Worm (Caenorhabditis elegans) whole organism, L1 larva: ENCODE measurements around the gene fbxa-94.

ENCODE experiments used
- C04F5.9 ChIP-seq: sonication (generic microtip); optimal IDR thresholded peaks from 2 replicates; lab custom pipeline; 2016; ENCODE audit warnings: missing genetic modification characterization, missing compliant biosample characterization
- C16A3.4 ChIP-seq: fragments of 150-350 bp; optimal IDR thresholded peaks from 2 replicates; lab custom pipeline; 2014; ENCODE audit warnings: missing biosample characterization, missing genetic modification characterization
- aha-1 ChIP-seq: fragments of 150-350 bp; optimal IDR thresholded peaks from 2 replicates; lab custom pipeline; 2014; ENCODE audit warnings: missing biosample characterization, missing genetic modification characterization
- alr-1 ChIP-seq: fragments of 200-800 bp; sonication (Bioruptor generic); optimal IDR thresholded peaks from 2 replicates; lab custom pipeline; 2018; ENCODE audit warnings: borderline replicate concordance, mild to moderate bottlenecking, missing genetic modification characterization, missing compliant biosample characterization
- aly-2 ChIP-seq: fragments of 150-350 bp; optimal IDR thresholded peaks from 2 replicates; lab custom pipeline; 2014; ENCODE audit warnings: missing biosample characterization, missing genetic modification characterization
- ama-1 ChIP-seq: fragments of 150-350 bp; optimal IDR thresholded peaks from 2 replicates; lab custom pipeline; 2014
- blmp-1 ChIP-seq: fragments of 150-350 bp; optimal IDR thresholded peaks from 2 replicates; lab custom pipeline; 2014; ENCODE audit warnings: missing biosample characterization, missing genetic modification characterization
- ceh-8 ChIP-seq: fragments of 200-800 bp; sonication (Bioruptor generic); optimal IDR thresholded peaks from 2 replicates; lab custom pipeline; 2018; ENCODE audit warnings: mild to moderate bottlenecking, missing genetic modification characterization, moderate library complexity, missing compliant biosample characterization
- ceh-88 ChIP-seq: fragments of 200-800 bp; sonication (Bioruptor generic); IDR thresholded peaks from 2 replicates; pipeline ENCODE4 v1.3.6; 2022; ENCODE audit warnings: missing genetic modification characterization, missing compliant biosample characterization
- ceh-90 ChIP-seq: sonication (generic microtip); optimal IDR thresholded peaks from 2 replicates; lab custom pipeline; 2016; ENCODE audit warnings: missing genetic modification characterization, missing compliant biosample characterization
- dpl-1 ChIP-seq, 3 experiments: fragments of 150-350 bp in 2 of 3; sonication (generic microtip) in 1 of 3; optimal IDR thresholded peaks; 2 replicates each; lab custom pipeline; 2014 to 2017; ENCODE audit warnings: missing biosample characterization in 3 of 3, missing genetic modification characterization in 3 of 3, missing genetic modification reagents in 3 of 3
- egl-27 ChIP-seq, 2 experiments: fragments of 150-350 bp in 1 of 2; sonication (generic microtip); optimal IDR thresholded peaks; 3 replicates each; lab custom pipeline; 2017 to 2018; ENCODE audit warnings: missing biosample characterization in 2 of 2, missing genetic modification characterization in 2 of 2, missing genetic modification reagents in 2 of 2
- elt-2 ChIP-seq: sonication (generic microtip); optimal IDR thresholded peaks from 2 replicates; lab custom pipeline; 2016; ENCODE audit warnings: missing genetic modification characterization, mild to moderate bottlenecking, inconsistent platforms, missing compliant biosample characterization, missing genetic modification reagents
- ets-5 ChIP-seq: fragments of 200-800 bp; sonication (Bioruptor generic); IDR thresholded peaks from 2 replicates; pipeline ENCODE4 v1.3.6; 2022; ENCODE audit warnings: missing genetic modification characterization, missing compliant biosample characterization
- grh-1 ChIP-seq: fragments of 200-800 bp; sonication (Bioruptor generic); IDR thresholded peaks from 2 replicates; pipeline ENCODE4 v1.3.6; 2022; ENCODE audit warnings: missing genetic modification reagents, missing genetic modification characterization, missing compliant biosample characterization
- hlh-4 ChIP-seq: sonication (generic microtip); optimal IDR thresholded peaks from 2 replicates; lab custom pipeline; 2016; ENCODE audit warnings: mild to moderate bottlenecking, missing genetic modification characterization, missing compliant biosample characterization
- jun-1 ChIP-seq: fragments of 150-350 bp; optimal IDR thresholded peaks from 2 replicates; lab custom pipeline; 2014; ENCODE audit warnings: missing biosample characterization, missing genetic modification reagents, missing genetic modification characterization
- lin-14 ChIP-seq: fragments of 200-800 bp; sonication (Bioruptor generic); optimal IDR thresholded peaks from 2 replicates; lab custom pipeline; 2018; ENCODE audit warnings: mild to moderate bottlenecking, missing genetic modification characterization, moderate library complexity, missing compliant biosample characterization
- lin-15B ChIP-seq: fragments of 150-350 bp; sonication (generic microtip); optimal IDR thresholded peaks from 3 replicates; lab custom pipeline; 2014; ENCODE audit warnings: missing biosample characterization, missing genetic modification characterization
- mab-9 ChIP-seq: fragments of 200-800 bp; sonication (Bioruptor generic); IDR thresholded peaks from 2 replicates; pipeline ENCODE4 v1.3.6; 2022; ENCODE audit warnings: missing genetic modification reagents, missing genetic modification characterization, missing compliant biosample characterization
- nhr-11 ChIP-seq: fragments of 150-350 bp; optimal IDR thresholded peaks from 2 replicates; lab custom pipeline; 2014; ENCODE audit warnings: missing biosample characterization, missing genetic modification characterization
- nhr-12 ChIP-seq: sonication (generic microtip); optimal IDR thresholded peaks from 2 replicates; lab custom pipeline; 2017; ENCODE audit warnings: missing biosample characterization, missing genetic modification characterization
- nhr-20 ChIP-seq: sonication (generic microtip); optimal IDR thresholded peaks from 2 replicates; lab custom pipeline; 2016; ENCODE audit warnings: mild to moderate bottlenecking, missing genetic modification characterization, missing compliant biosample characterization
- nhr-47 ChIP-seq: sonication (generic microtip); optimal IDR thresholded peaks from 2 replicates; lab custom pipeline; 2016; ENCODE audit warnings: mild to moderate bottlenecking, missing genetic modification characterization, moderate library complexity, missing compliant biosample characterization
- nhr-71 ChIP-seq: sonication (generic microtip); optimal IDR thresholded peaks from 2 replicates; lab custom pipeline; 2016; ENCODE audit warnings: mild to moderate bottlenecking, missing genetic modification characterization, moderate library complexity, missing compliant biosample characterization
- nhr-76 ChIP-seq: sonication (generic microtip); optimal IDR thresholded peaks from 2 replicates; lab custom pipeline; 2017; ENCODE audit warnings: missing biosample characterization, missing genetic modification characterization
- nhr-77 ChIP-seq: fragments of 150-350 bp; optimal IDR thresholded peaks from 2 replicates; lab custom pipeline; 2014; ENCODE audit warnings: missing biosample characterization, missing genetic modification characterization
- nhr-84 ChIP-seq: sonication (generic microtip); optimal IDR thresholded peaks from 2 replicates; lab custom pipeline; 2017; ENCODE audit warnings: missing biosample characterization, missing genetic modification characterization
- nhr-90 ChIP-seq: sonication (generic microtip); optimal IDR thresholded peaks from 2 replicates; lab custom pipeline; 2016; ENCODE audit warnings: mild to moderate bottlenecking, missing genetic modification characterization, missing compliant biosample characterization; ENCODE audit not compliant: poor library complexity
- pag-3 ChIP-seq: sonication (generic microtip); optimal IDR thresholded peaks from 2 replicates; lab custom pipeline; 2017; ENCODE audit warnings: missing genetic modification characterization, mild to moderate bottlenecking, missing compliant biosample characterization, antibody characterized with exemption, borderline replicate concordance; ENCODE audit not compliant: insufficient read depth
- pax-3 ChIP-seq: fragments of 200-800 bp; sonication (Bioruptor generic); optimal IDR thresholded peaks from 2 replicates; lab custom pipeline; 2018; ENCODE audit warnings: mild to moderate bottlenecking, missing genetic modification characterization, moderate library complexity, missing compliant biosample characterization
- rnt-1 ChIP-seq: sonication (generic microtip); optimal IDR thresholded peaks from 2 replicates; lab custom pipeline; 2016; ENCODE audit warnings: mild to moderate bottlenecking, missing genetic modification characterization, moderate library complexity, missing compliant biosample characterization
- snpc-4 ChIP-seq: fragments of 150-350 bp; optimal IDR thresholded peaks from 2 replicates; lab custom pipeline; 2014; ENCODE audit warnings: missing biosample characterization, missing genetic modification characterization
- snu-23 ChIP-seq: sonication (generic microtip); optimal IDR thresholded peaks from 2 replicates; lab custom pipeline; 2016; ENCODE audit warnings: missing genetic modification characterization, missing compliant biosample characterization
- sox-4 ChIP-seq: sonication (generic microtip); optimal IDR thresholded peaks from 2 replicates; lab custom pipeline; 2016; ENCODE audit warnings: missing genetic modification characterization, missing compliant biosample characterization
- sptf-1 ChIP-seq: fragments of 150-350 bp; optimal IDR thresholded peaks from 2 replicates; lab custom pipeline; 2014; ENCODE audit warnings: missing biosample characterization, missing genetic modification characterization
- unc-30 ChIP-seq: sonication (generic microtip); optimal IDR thresholded peaks from 2 replicates; lab custom pipeline; 2017; ENCODE audit warnings: missing biosample characterization, missing genetic modification characterization
- unc-62 ChIP-seq: fragments of 150-350 bp; optimal IDR thresholded peaks from 2 replicates; lab custom pipeline; 2014; ENCODE audit warnings: missing biosample characterization, missing genetic modification reagents, missing genetic modification characterization
- unc-98 ChIP-seq: fragments of 200-800 bp; sonication (Bioruptor generic); IDR thresholded peaks from 2 replicates; pipeline ENCODE4 v1.3.6; 2022; ENCODE audit warnings: missing genetic modification characterization, missing compliant biosample characterization
- xbp-1 ChIP-seq: sonication (generic microtip); optimal IDR thresholded peaks from 2 replicates; lab custom pipeline; 2016; ENCODE audit warnings: missing genetic modification characterization, missing compliant biosample characterization
- ztf-11 ChIP-seq, 2 experiments: sonication (generic microtip); optimal IDR thresholded peaks; 2 replicates each; lab custom pipeline; 2016 to 2017; ENCODE audit warnings: missing genetic modification characterization in 2 of 2, missing biosample characterization in 1 of 2, missing compliant biosample characterization in 1 of 2
- ztf-4 ChIP-seq: fragments of 150-350 bp; optimal IDR thresholded peaks from 2 replicates; lab custom pipeline; 2014; ENCODE audit warnings: missing biosample characterization, missing genetic modification characterization

Gene fbxa-94

ce11 chrV:15566511-15567178, 6.1 kb upstream of the fbxa-94 start (continued):
- peak in 1 of 2 experiments; percentile 48 for TF ChIP-seq ztf-11 (tag; optimal IDR thresholded peaks at IDR 0.05; lab: Kevin White, UChicago)
- no peak for TF ChIP-seq alr-1 (tag; lab: Kevin White, UChicago)
- TF ChIP-seq xbp-1 (tag; lab: Kevin White, UChicago), result peak; percentile 54
- no peak for TF ChIP-seq nhr-12 (tag; lab: Kevin White, UChicago)
- no peak for TF ChIP-seq unc-98
- no peak for TF ChIP-seq hlh-4 (tag; lab: Kevin White, UChicago)
- peak; percentile 97 for TF ChIP-seq nhr-71 (tag; lab: Kevin White, UChicago)
- peak; percentile 82 for TF ChIP-seq nhr-90 (tag; lab: Kevin White, UChicago)
- TF ChIP-seq ama-1 (lab: Kevin White, UChicago), result peak; percentile 43
- no peak for TF ChIP-seq sptf-1
- TF ChIP-seq sox-4, result peak; percentile 67
- peak; percentile 73 for TF ChIP-seq ztf-4 (tag; lab: Kevin White, UChicago)
- peak; percentile 92 for TF ChIP-seq snu-23 (GFP tag; lab: Kevin White, UChicago)
- no peak for TF ChIP-seq unc-30 (tag; lab: Kevin White, UChicago)
- TF ChIP-seq nhr-84, result no peak
- TF ChIP-seq grh-1 (GFP tag; lab: Robert Waterston, UW), result no peak
- peak; percentile 93 for TF ChIP-seq C16A3.4
- TF ChIP-seq ceh-88, result peak; percentile 53; the same call in 1 of the 2 replicates
- TF ChIP-seq ceh-90 (tag; lab: Kevin White, UChicago), result no peak
- TF ChIP-seq nhr-76 (tag; lab: Kevin White, UChicago), result no peak
- TF ChIP-seq unc-62 (GFP tag; lab: Kevin White, UChicago), result no peak
- TF ChIP-seq ceh-8 (GFP tag; lab: Kevin White, UChicago), result no peak
- peak; percentile 62 for TF ChIP-seq blmp-1 (tag; lab: Kevin White, UChicago)
- TF ChIP-seq pax-3 (tag; lab: Kevin White, UChicago), result peak; percentile 7
- no peak for TF ChIP-seq pag-3 (tag; lab: Kevin White, UChicago)
- TF ChIP-seq ets-5 (GFP tag; lab: Robert Waterston, UW), result no peak
- TF ChIP-seq lin-14 (GFP tag; lab: Kevin White, UChicago), result peak; percentile 93
- peak; percentile 84 for TF ChIP-seq rnt-1 (tag; lab: Kevin White, UChicago)
- peak; percentile 68 for TF ChIP-seq mab-9
- TF ChIP-seq nhr-11 (tag; lab: Kevin White, UChicago), result peak; percentile 67
- peak; percentile 0 for TF ChIP-seq aha-1 (tag; lab: Kevin White, UChicago)
- TF ChIP-seq jun-1 (tag; lab: Kevin White, UChicago), result peak; percentile 71
- TF ChIP-seq aly-2, result no peak
- no peak for TF ChIP-seq egl-27 (tag; optimal IDR thresholded peaks at IDR 0.05; lab: Kevin White, UChicago)
- peak; percentile 96 for TF ChIP-seq nhr-20 (tag; lab: Kevin White, UChicago)
- TF ChIP-seq nhr-47, result peak; percentile 76
- peak; percentile 50 to 72 (median 66) for TF ChIP-seq dpl-1 (GFP tag; optimal IDR thresholded peaks at IDR 0.05; lab: Kevin White, UChicago)
- TF ChIP-seq elt-2 (tag; lab: Kevin White, UChicago), result peak; percentile 86
- TF ChIP-seq snpc-4 (tag; lab: Kevin White, UChicago), result peak; percentile 36
- peak; percentile 43 for TF ChIP-seq C04F5.9 (tag; lab: Kevin White, UChicago)
- TF ChIP-seq nhr-77, result peak; percentile 17
- no peak for TF ChIP-seq lin-15B (tag; lab: Kevin White, UChicago)
